Worm (Caenorhabditis elegans) whole organism, L2 larva: ENCODE measurements around the gene C52E4.7.
A peak's percentile ranks its signal among the peaks of the same experiment; 100 is the strongest.

Experiments used
- C34F6.9 ChIP-seq: fragments of 150-350 bp; optimal IDR thresholded peaks from 2 replicates; lab custom pipeline; 2014; ENCODE audit warnings: missing biosample characterization, missing genetic modification characterization
- F13H6.1 ChIP-seq: sonication (generic microtip); optimal IDR thresholded peaks from 2 replicates; lab custom pipeline; 2016; ENCODE audit warnings: missing genetic modification characterization, missing compliant biosample characterization
- R02D3.7 ChIP-seq: fragments of 150-350 bp; optimal IDR thresholded peaks from 2 replicates; lab custom pipeline; 2014; ENCODE audit warnings: missing biosample characterization, missing genetic modification characterization
- Y55F3AM.14 ChIP-seq: fragments of 200-800 bp; sonication (Bioruptor generic); optimal IDR thresholded peaks from 2 replicates; lab custom pipeline; 2018; ENCODE audit warnings: mild to moderate bottlenecking, missing genetic modification characterization, missing compliant biosample characterization
- ZK546.5 ChIP-seq: sonication (generic microtip); optimal IDR thresholded peaks from 2 replicates; lab custom pipeline; 2017; ENCODE audit warnings: missing biosample characterization, missing genetic modification characterization
- alr-1 ChIP-seq: fragments of 150-350 bp; optimal IDR thresholded peaks from 2 replicates; lab custom pipeline; 2014; ENCODE audit warnings: missing biosample characterization, missing genetic modification characterization
- aly-2 ChIP-seq: fragments of 150-350 bp; optimal IDR thresholded peaks from 2 replicates; lab custom pipeline; 2014; ENCODE audit warnings: missing biosample characterization, missing genetic modification characterization
- ama-1 ChIP-seq: fragments of 150-350 bp; optimal IDR thresholded peaks from 2 replicates; lab custom pipeline; 2018; ENCODE audit warnings: inconsistent platforms
- blmp-1 ChIP-seq: sonication (generic microtip); optimal IDR thresholded peaks from 2 replicates; lab custom pipeline; 2017; ENCODE audit warnings: missing genetic modification characterization, mild to moderate bottlenecking, missing compliant biosample characterization, antibody characterized with exemption, moderate library complexity; ENCODE audit not compliant: insufficient read depth
- ceh-16 ChIP-seq: fragments of 150-350 bp; optimal IDR thresholded peaks from 2 replicates; lab custom pipeline; 2014; ENCODE audit warnings: missing biosample characterization, missing genetic modification characterization
- ceh-82 ChIP-seq: fragments of 150-350 bp; optimal IDR thresholded peaks from 2 replicates; lab custom pipeline; 2014; ENCODE audit warnings: missing biosample characterization, missing genetic modification characterization
- crh-2 ChIP-seq: sonication (generic microtip); optimal IDR thresholded peaks from 2 replicates; lab custom pipeline; 2017; ENCODE audit warnings: missing biosample characterization, missing genetic modification characterization
- dmd-4 ChIP-seq: sonication (generic microtip); optimal IDR thresholded peaks from 2 replicates; lab custom pipeline; 2017; ENCODE audit warnings: missing biosample characterization, missing genetic modification characterization
- egl-27 ChIP-seq: sonication (generic microtip); optimal IDR thresholded peaks from 3 replicates; lab custom pipeline; 2017; ENCODE audit warnings: missing biosample characterization, missing genetic modification reagents, missing genetic modification characterization
- elt-1 ChIP-seq: fragments of 150-350 bp; optimal IDR thresholded peaks from 2 replicates; lab custom pipeline; 2014; ENCODE audit warnings: missing biosample characterization, missing genetic modification characterization
- elt-3 ChIP-seq: sonication (generic microtip); optimal IDR thresholded peaks from 2 replicates; lab custom pipeline; 2017; ENCODE audit warnings: missing biosample characterization, missing genetic modification characterization
- fos-1 ChIP-seq: fragments of 150-350 bp; optimal IDR thresholded peaks from 2 replicates; lab custom pipeline; 2014; ENCODE audit warnings: missing biosample characterization, missing genetic modification characterization
- gmeb-1 ChIP-seq: fragments of 150-350 bp; optimal IDR thresholded peaks from 2 replicates; lab custom pipeline; 2014; ENCODE audit warnings: missing biosample characterization, missing genetic modification characterization
- lin-11 ChIP-seq: fragments of 150-350 bp; sonication (generic microtip); optimal IDR thresholded peaks from 2 replicates; lab custom pipeline; 2014; ENCODE audit warnings: missing biosample characterization, missing genetic modification characterization, inconsistent platforms, mixed read lengths
- lin-13 ChIP-seq: fragments of 150-350 bp; optimal IDR thresholded peaks from 2 replicates; lab custom pipeline; 2014; ENCODE audit warnings: missing biosample characterization, missing genetic modification reagents, missing genetic modification characterization
- lin-39 ChIP-seq: fragments of 150-350 bp; optimal IDR thresholded peaks from 2 replicates; lab custom pipeline; 2014; ENCODE audit warnings: missing biosample characterization, missing genetic modification reagents, missing genetic modification characterization
- lsy-2 ChIP-seq, 2 experiments: fragments of 150-350 bp in 1 of 2; sonication (generic microtip) in 1 of 2; optimal IDR thresholded peaks; 2 replicates each; lab custom pipeline; 2014 to 2017; ENCODE audit warnings: missing biosample characterization in 2 of 2, missing genetic modification characterization in 2 of 2
- mab-5 ChIP-seq: fragments of 150-350 bp; optimal IDR thresholded peaks from 2 replicates; lab custom pipeline; 2014; ENCODE audit warnings: missing biosample characterization, missing genetic modification characterization
- mbf-1 ChIP-seq: sonication (generic microtip); optimal IDR thresholded peaks from 2 replicates; lab custom pipeline; 2017; ENCODE audit warnings: missing biosample characterization, missing genetic modification characterization
- mdl-1 ChIP-seq, 2 experiments: fragments of 150-350 bp in 1 of 2; sonication (generic microtip) in 1 of 2; optimal IDR thresholded peaks; 2 replicates each; lab custom pipeline; 2017; ENCODE audit warnings: missing biosample characterization in 2 of 2, missing genetic modification characterization in 2 of 2
- nhr-10 ChIP-seq: sonication (generic microtip); optimal IDR thresholded peaks from 2 replicates; lab custom pipeline; 2017; ENCODE audit warnings: missing biosample characterization, missing genetic modification characterization
- nhr-11 ChIP-seq: fragments of 150-350 bp; optimal IDR thresholded peaks from 2 replicates; lab custom pipeline; 2014; ENCODE audit warnings: missing biosample characterization, missing genetic modification characterization
- nhr-12 ChIP-seq: fragments of 150-350 bp; optimal IDR thresholded peaks from 2 replicates; lab custom pipeline; 2014; ENCODE audit warnings: missing biosample characterization, missing genetic modification characterization
- nhr-129 ChIP-seq: fragments of 150-350 bp; optimal IDR thresholded peaks from 2 replicates; lab custom pipeline; 2014; ENCODE audit warnings: missing biosample characterization, missing genetic modification characterization
- nhr-21 ChIP-seq: fragments of 150-350 bp; optimal IDR thresholded peaks from 2 replicates; lab custom pipeline; 2014; ENCODE audit warnings: missing biosample characterization, missing genetic modification characterization
- nhr-23 ChIP-seq: fragments of 150-350 bp; optimal IDR thresholded peaks from 2 replicates; lab custom pipeline; 2014; ENCODE audit warnings: missing biosample characterization, missing genetic modification reagents, missing genetic modification characterization
- nhr-237 ChIP-seq: fragments of 150-350 bp; optimal IDR thresholded peaks from 2 replicates; lab custom pipeline; 2014; ENCODE audit warnings: missing biosample characterization, missing genetic modification characterization
- nhr-25 ChIP-seq: fragments of 150-350 bp; sonication (generic microtip); optimal IDR thresholded peaks from 3 replicates; lab custom pipeline; 2014; ENCODE audit warnings: missing biosample characterization, missing genetic modification characterization
- nhr-6 ChIP-seq: fragments of 150-350 bp; optimal IDR thresholded peaks from 2 replicates; lab custom pipeline; 2014; ENCODE audit warnings: missing biosample characterization, missing genetic modification characterization
- nhr-77 ChIP-seq: fragments of 150-350 bp; optimal IDR thresholded peaks from 2 replicates; lab custom pipeline; 2014; ENCODE audit warnings: missing biosample characterization, missing genetic modification characterization
- peb-1 ChIP-seq: fragments of 150-350 bp; optimal IDR thresholded peaks from 2 replicates; lab custom pipeline; 2014; ENCODE audit warnings: missing biosample characterization, missing genetic modification characterization
- sem-4 ChIP-seq: fragments of 150-350 bp; optimal IDR thresholded peaks from 2 replicates; lab custom pipeline; 2014; ENCODE audit warnings: missing biosample characterization, missing genetic modification reagents, missing genetic modification characterization
- skn-1 ChIP-seq: sonication (generic microtip); optimal IDR thresholded peaks from 2 replicates; lab custom pipeline; 2017; ENCODE audit warnings: missing biosample characterization, missing genetic modification characterization
- sma-3 ChIP-seq: sonication (generic microtip); optimal IDR thresholded peaks from 2 replicates; lab custom pipeline; 2016; ENCODE audit warnings: missing genetic modification reagents, missing genetic modification characterization, missing compliant biosample characterization
- sma-9 ChIP-seq, 2 experiments: fragments of 150-350 bp in 1 of 2; sonication (generic microtip) in 1 of 2; optimal IDR thresholded peaks; 2 replicates each; lab custom pipeline; 2014 to 2016; ENCODE audit warnings: missing genetic modification characterization in 2 of 2, mild to moderate bottlenecking in 1 of 2, missing biosample characterization in 1 of 2, missing compliant biosample characterization in 1 of 2, missing genetic modification reagents in 1 of 2, moderate library complexity in 1 of 2
- snpc-4 ChIP-seq: fragments of 150-350 bp; optimal IDR thresholded peaks from 2 replicates; lab custom pipeline; 2014; ENCODE audit warnings: missing biosample characterization, missing genetic modification characterization
- unc-39 ChIP-seq: fragments of 150-350 bp; optimal IDR thresholded peaks from 2 replicates; lab custom pipeline; 2014; ENCODE audit warnings: missing biosample characterization, missing genetic modification characterization
- unc-55 ChIP-seq: fragments of 150-350 bp; sonication (generic microtip); optimal IDR thresholded peaks from 3 replicates; lab custom pipeline; 2014; ENCODE audit warnings: missing biosample characterization, missing genetic modification reagents, missing genetic modification characterization
- unc-62 ChIP-seq: fragments of 150-350 bp; optimal IDR thresholded peaks from 2 replicates; lab custom pipeline; 2014; ENCODE audit warnings: missing biosample characterization, missing genetic modification reagents, missing genetic modification characterization
- zag-1 ChIP-seq: fragments of 150-350 bp; optimal IDR thresholded peaks from 2 replicates; lab custom pipeline; 2014; ENCODE audit warnings: missing biosample characterization, missing genetic modification characterization
- ztf-1 ChIP-seq: fragments of 200-800 bp; sonication (Bioruptor generic); conservative IDR thresholded peaks from 2 replicates; pipeline ENCODE4 v1.3.6; 2022; ENCODE audit warnings: missing genetic modification characterization, missing compliant biosample characterization
- ztf-11 ChIP-seq: sonication (generic microtip); optimal IDR thresholded peaks from 2 replicates; lab custom pipeline; 2017; ENCODE audit warnings: missing biosample characterization, missing genetic modification characterization
- ztf-4 ChIP-seq: fragments of 150-350 bp; optimal IDR thresholded peaks from 2 replicates; lab custom pipeline; 2014; ENCODE audit warnings: missing biosample characterization, missing genetic modification characterization

Gene C52E4.7

ce11 chrV:11979673-11980561, 14.2 kb upstream of the C52E4.7 start, which contains the start of gene snr-4:
Gene snr-4 (minus strand): TSS chrV:11979723.
- TF ChIP-seq lin-13 (GFP tag; lab: Kevin White, UChicago) (peak; percentile 94), ama-1 (lab: Kevin White, UChicago) (peak; percentile 95), ztf-4 (tag; lab: Kevin White, UChicago) (peak; percentile 84), C34F6.9 (tag; lab: Kevin White, UChicago) (peak; percentile 92), lin-39 (no peak), lin-11 (tag; lab: Kevin White, UChicago) (peak; percentile 93), unc-62 (GFP tag; lab: Kevin White, UChicago) (no peak), zag-1 (peak; percentile 91), nhr-12 (tag; lab: Kevin White, UChicago) (no peak), gmeb-1 (tag; lab: Kevin White, UChicago) (peak; percentile 89), mdl-1 (tag; optimal IDR thresholded peaks at IDR 0.05; lab: Kevin White, UChicago) (peak; percentile 80 to 86), elt-1 (tag; lab: Kevin White, UChicago) (no peak), unc-55 (GFP tag; lab: Kevin White, UChicago) (peak; percentile 90), nhr-77 (tag; lab: Kevin White, UChicago) (peak; percentile 78), blmp-1 (tag; lab: Kevin White, UChicago) (peak; percentile 77), ztf-11 (tag; lab: Kevin White, UChicago) (peak; percentile 11), nhr-6 (tag; lab: Kevin White, UChicago) (no peak), ztf-1 (GFP tag; lab: Robert Waterston, UW) (0 out of 2 replicates have a peak, but pooled peaks have one; percentile 45), nhr-11 (tag; lab: Kevin White, UChicago) (peak; percentile 75), mbf-1 (no peak), sma-9 (GFP tag; optimal IDR thresholded peaks at IDR 0.05; lab: Kevin White, UChicago) (peak; percentile 96), sma-9 (tag; optimal IDR thresholded peaks at IDR 0.05; lab: Kevin White, UChicago) (no peak), mab-5 (tag; lab: Kevin White, UChicago) (peak; percentile 80), egl-27 (tag; lab: Kevin White, UChicago) (peak; percentile 79), nhr-23 (tag; lab: Kevin White, UChicago) (no peak), nhr-21 (peak; percentile 96), nhr-25 (peak; percentile 84), nhr-129 (tag; lab: Kevin White, UChicago) (peak; percentile 94), unc-39 (tag; lab: Kevin White, UChicago) (no peak), ZK546.5 (tag; lab: Kevin White, UChicago) (peak; percentile 49), nhr-10 (peak; percentile 56), peb-1 (tag; lab: Kevin White, UChicago) (peak; percentile 76), ceh-16 (tag; lab: Kevin White, UChicago) (peak; percentile 60), aly-2 (tag; lab: Kevin White, UChicago) (no peak), crh-2 (peak; percentile 96), dmd-4 (tag; lab: Kevin White, UChicago) (no peak), Y55F3AM.14 (peak; percentile 90), ceh-82 (tag; lab: Kevin White, UChicago) (peak; percentile 83), fos-1 (tag; lab: Kevin White, UChicago) (peak; percentile 90), skn-1 (tag; lab: Kevin White, UChicago) (no peak), nhr-237 (tag; lab: Kevin White, UChicago) (peak; percentile 81), F13H6.1 (tag; lab: Kevin White, UChicago) (peak; percentile 93), alr-1 (tag; lab: Kevin White, UChicago) (no peak), elt-3 (tag; lab: Kevin White, UChicago) (no peak), sma-3 (peak; percentile 95), snpc-4 (tag; lab: Kevin White, UChicago) (peak; percentile 100), sem-4 (tag; lab: Kevin White, UChicago) (peak; percentile 86), R02D3.7 (tag; lab: Kevin White, UChicago) (peak; percentile 29), lsy-2 (tag; optimal IDR thresholded peaks at IDR 0.05; lab: Kevin White, UChicago) (peak; percentile 86 to 91)
